Fruit fly (Drosophila melanogaster) whole organism, pupa: ENCODE results near the gene Indy-2.

ENCODE experiments used
- CG10348 ChIP-seq: fragments of 200-800 bp; sonication (Bioruptor generic); IDR thresholded peaks from 2 replicates; pipeline ENCODE4 v1.3.6; 2022; ENCODE audit warnings: missing biosample characterization, missing genetic modification characterization
- CG12605 ChIP-seq: fragments of 200-800 bp; sonication (Bioruptor generic); IDR thresholded peaks from 2 replicates; pipeline ENCODE4 v1.3.6; 2022; ENCODE audit warnings: missing biosample characterization, missing genetic modification characterization
- CG13204 ChIP-seq: fragments of 200-800 bp; sonication (Bioruptor generic); optimal IDR thresholded peaks from 2 replicates; lab custom pipeline; 2018; ENCODE audit warnings: missing biosample characterization, mild to moderate bottlenecking, missing genetic modification characterization, moderate library complexity
- CG14655 ChIP-seq: fragments of 200-800 bp; sonication (Bioruptor generic); optimal IDR thresholded peaks from 3 replicates; lab custom pipeline; 2017; ENCODE audit warnings: mild to moderate bottlenecking, missing biosample characterization, missing genetic modification reagents, missing genetic modification characterization
- CG15710 ChIP-seq: fragments of 200-800 bp; sonication (Bioruptor generic); optimal IDR thresholded peaks from 2 replicates; lab custom pipeline; 2018; ENCODE audit warnings: missing biosample characterization, mild to moderate bottlenecking, missing genetic modification characterization, moderate library complexity
- CG17806 ChIP-seq: fragments of 200-800 bp; sonication (Bioruptor generic); optimal IDR thresholded peaks from 2 replicates; lab custom pipeline; 2018; ENCODE audit warnings: missing biosample characterization, mild to moderate bottlenecking, missing genetic modification characterization, moderate library complexity
- CG32121 ChIP-seq: fragments of 200-800 bp; sonication (Bioruptor generic); IDR thresholded peaks from 2 replicates; pipeline ENCODE4 v1.3.6; 2022; ENCODE audit warnings: missing biosample characterization, missing genetic modification characterization
- CG34367 ChIP-seq: fragments of 200-800 bp; sonication (Bioruptor generic); optimal IDR thresholded peaks from 2 replicates; lab custom pipeline; 2018; ENCODE audit warnings: missing biosample characterization, mild to moderate bottlenecking, missing genetic modification characterization
- CG4496 ChIP-seq: fragments of 200-800 bp; sonication (Bioruptor generic); IDR thresholded peaks from 3 replicates; pipeline ENCODE4 v1.3.6; 2022; ENCODE audit warnings: missing biosample characterization, missing genetic modification characterization
- CG8159 ChIP-seq: fragments of 200-800 bp; sonication (Bioruptor generic); optimal IDR thresholded peaks from 3 replicates; lab custom pipeline; 2018; ENCODE audit warnings: missing biosample characterization, mild to moderate bottlenecking, missing genetic modification characterization, moderate library complexity
- CG8301 ChIP-seq: fragments of 200-800 bp; sonication (Bioruptor generic); optimal IDR thresholded peaks from 2 replicates; lab custom pipeline; 2018; ENCODE audit warnings: missing biosample characterization, mild to moderate bottlenecking, missing genetic modification characterization
- CG9948 ChIP-seq: fragments of 200-800 bp; sonication (Bioruptor generic); optimal IDR thresholded peaks from 2 replicates; lab custom pipeline; 2018; ENCODE audit warnings: missing biosample characterization, mild to moderate bottlenecking, missing genetic modification characterization, moderate library complexity
- D1 ChIP-seq: fragments of 200-800 bp; sonication (Bioruptor generic); optimal IDR thresholded peaks from 2 replicates; lab custom pipeline; 2018; ENCODE audit warnings: missing biosample characterization, mild to moderate bottlenecking, missing genetic modification characterization, moderate library complexity
- EcR ChIP-seq: fragments of 200-800 bp; sonication (Bioruptor generic); optimal IDR thresholded peaks from 3 replicates; lab custom pipeline; 2019; ENCODE audit warnings: missing biosample characterization, missing genetic modification characterization, mild to moderate bottlenecking, moderate library complexity, missing genetic modification reagents
- Ets98B ChIP-seq: fragments of 200-800 bp; sonication (Bioruptor generic); IDR thresholded peaks from 2 replicates; pipeline ENCODE4 v1.3.6; 2022; ENCODE audit warnings: missing biosample characterization, missing genetic modification characterization
- Pif1A ChIP-seq: fragments of 200-800 bp; sonication (Bioruptor generic); optimal IDR thresholded peaks from 3 replicates; lab custom pipeline; 2016; ENCODE audit warnings: missing biosample characterization, missing genetic modification characterization
- Pif1B ChIP-seq: fragments of 200-800 bp; sonication (Bioruptor generic); optimal IDR thresholded peaks from 3 replicates; lab custom pipeline; 2016; ENCODE audit warnings: missing biosample characterization, missing genetic modification characterization
- Snoo ChIP-seq: fragments of 200-800 bp; sonication (Bioruptor generic); optimal IDR thresholded peaks from 3 replicates; lab custom pipeline; 2017; ENCODE audit warnings: missing biosample characterization, mild to moderate bottlenecking, missing genetic modification characterization, inconsistent platforms
- fd96Ca ChIP-seq: fragments of 200-800 bp; sonication (Bioruptor generic); IDR thresholded peaks from 3 replicates; pipeline ENCODE4 v1.3.6; 2022; ENCODE audit warnings: missing biosample characterization, missing genetic modification characterization
- gl ChIP-seq: fragments of 200-800 bp; sonication (Bioruptor generic); optimal IDR thresholded peaks from 2 replicates; lab custom pipeline; 2018; ENCODE audit warnings: missing biosample characterization, mild to moderate bottlenecking, missing genetic modification characterization
- rn ChIP-seq: fragments of 200-800 bp; sonication (Bioruptor generic); IDR thresholded peaks from 2 replicates; pipeline ENCODE4 v1.3.6; 2022; ENCODE audit warnings: missing biosample characterization, missing genetic modification characterization

The Indy-2 gene

dm6 chr3R:20042457-20042856 lies at the start of gene Indy-2, which contains the start of gene CG33934:
Gene Indy-2 (plus strand): TSS chr3R:20042757.
Gene CG33934 (plus strand): TSS chr3R:20042757.
- no peak for TF ChIP-seq gl (tag; lab: Kevin White, UChicago)
- TF ChIP-seq, all 21 proteins: peak for 0

dm6 chr3R:19995408-19995807 lies 47.1 kb upstream of the Indy-2 start:
- TF ChIP-seq CG14655 (GFP tag; lab: Kevin White, UChicago): no peak
- no peak for TF ChIP-seq CG10348
- no peak for TF ChIP-seq fd96Ca (GFP tag; lab: Robert Waterston, UW)
- no peak for TF ChIP-seq CG32121 (GFP tag; lab: Robert Waterston, UW)
- TF ChIP-seq Snoo: no peak
- no peak for TF ChIP-seq Pif1B (GFP tag; lab: Kevin White, UChicago)
- TF ChIP-seq CG9948 (tag; lab: Kevin White, UChicago): no peak
- no peak for TF ChIP-seq rn
- TF ChIP-seq CG8159 (tag; lab: Kevin White, UChicago): no peak
- no peak for TF ChIP-seq CG12605 (GFP tag; lab: Robert Waterston, UW)
- no peak for TF ChIP-seq CG15710 (tag; lab: Kevin White, UChicago)
- no peak for TF ChIP-seq EcR (GFP tag; lab: Kevin White, UChicago)
- TF ChIP-seq, all 21 proteins: peak for 0

DNA sequence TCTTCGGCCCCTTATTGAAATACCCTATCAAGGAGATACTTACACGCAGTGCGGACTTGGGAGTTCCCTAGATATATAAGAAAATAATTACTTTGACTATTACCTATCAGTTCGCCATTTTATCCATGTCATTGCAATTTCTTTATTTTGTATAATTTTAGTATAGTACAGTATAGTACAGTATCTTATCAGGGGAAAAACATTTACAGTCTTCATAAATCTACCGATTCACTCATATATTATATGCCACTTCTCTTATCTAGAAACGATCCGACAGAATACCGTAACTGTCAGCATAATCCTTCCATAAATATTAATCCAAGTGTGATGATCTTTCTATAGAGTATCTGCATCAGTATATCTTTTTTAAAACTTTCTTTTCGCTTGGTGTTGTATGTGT lies 46.1 kb upstream of the Indy-2 start:
- TF ChIP-seq CG15710 (tag; lab: Kevin White, UChicago) (no peak), CG32121 (GFP tag; lab: Robert Waterston, UW) (peak; percentile 36; the same call in 1 of the 2 replicates), CG8301 (tag; lab: Kevin White, UChicago) (peak; percentile 60), CG4496 (GFP tag; lab: Robert Waterston, UW) (peak; percentile 30; the same call in 1 of the 3 replicates), CG10348 (no peak), CG8159 (tag; lab: Kevin White, UChicago) (peak; percentile 9), Ets98B (GFP tag; lab: Robert Waterston, UW) (no peak), CG13204 (GFP tag; lab: Kevin White, UChicago) (no peak), fd96Ca (GFP tag; lab: Robert Waterston, UW) (no peak), Pif1A (GFP tag; lab: Kevin White, UChicago) (peak; percentile 33), Pif1B (GFP tag; lab: Kevin White, UChicago) (no peak), CG14655 (GFP tag; lab: Kevin White, UChicago) (peak; percentile 69)

DNA sequence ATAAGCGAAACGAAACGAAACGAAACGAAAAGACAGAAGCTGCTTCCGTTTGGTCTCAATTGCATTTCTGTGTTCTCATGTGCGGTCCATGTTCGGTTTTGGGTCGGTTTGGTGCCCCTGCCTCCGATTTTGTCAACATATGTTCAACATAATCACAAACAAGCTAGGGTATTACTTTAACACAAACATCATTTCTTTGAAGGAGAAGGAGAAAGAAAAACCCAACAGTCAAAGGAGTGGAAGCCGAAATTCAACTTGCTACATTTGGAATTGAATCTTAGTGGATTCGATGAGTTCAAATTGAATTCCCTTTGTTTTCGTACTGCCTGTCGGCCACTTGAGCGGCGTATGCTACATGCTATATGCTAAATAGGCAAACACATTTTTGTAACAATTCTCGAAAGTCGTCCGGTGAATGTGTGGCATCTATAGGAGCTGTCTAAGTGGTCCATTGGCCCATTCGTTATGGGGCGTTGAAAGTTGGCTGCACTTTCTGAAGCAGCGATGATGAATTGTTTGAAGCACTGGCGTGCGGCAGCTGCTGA lies 45.0 kb upstream of the Indy-2 start:
- no peak for TF ChIP-seq Snoo
- TF ChIP-seq CG32121 (GFP tag; lab: Robert Waterston, UW): no peak
- TF ChIP-seq CG15710 (tag; lab: Kevin White, UChicago): no peak
- TF ChIP-seq CG10348: no peak
- no peak for TF ChIP-seq fd96Ca (GFP tag; lab: Robert Waterston, UW)
- TF ChIP-seq gl (tag; lab: Kevin White, UChicago): no peak
- TF ChIP-seq EcR (GFP tag; lab: Kevin White, UChicago): no peak
- TF ChIP-seq CG4496 (GFP tag; lab: Robert Waterston, UW): no peak
- no peak for TF ChIP-seq Pif1A (GFP tag; lab: Kevin White, UChicago)
- TF ChIP-seq CG17806 (tag; lab: Kevin White, UChicago): no peak
- no peak for TF ChIP-seq CG13204 (GFP tag; lab: Kevin White, UChicago)
- TF ChIP-seq CG14655 (GFP tag; lab: Kevin White, UChicago): no peak
- no peak for TF ChIP-seq CG34367 (tag; lab: Kevin White, UChicago)
- TF ChIP-seq Ets98B (GFP tag; lab: Robert Waterston, UW): no peak
- no peak for TF ChIP-seq CG12605 (GFP tag; lab: Robert Waterston, UW)
- TF ChIP-seq rn: no peak
- no peak for TF ChIP-seq CG8159 (tag; lab: Kevin White, UChicago)

dm6 chr3R:19998418-19998817 lies 44.1 kb upstream of the Indy-2 start:
- TF ChIP-seq CG9948 (tag; lab: Kevin White, UChicago) (peak; percentile 66), CG8301 (tag; lab: Kevin White, UChicago) (peak; percentile 72), CG13204 (GFP tag; lab: Kevin White, UChicago) (peak; percentile 23), CG8159 (tag; lab: Kevin White, UChicago) (peak; percentile 63), CG34367 (tag; lab: Kevin White, UChicago) (peak; percentile 72), CG15710 (tag; lab: Kevin White, UChicago) (peak; percentile 69), fd96Ca (GFP tag; lab: Robert Waterston, UW) (peak; percentile 83; the same call in 2 of the 3 replicates), Snoo (peak; percentile 23), CG12605 (GFP tag; lab: Robert Waterston, UW) (peak; percentile 54), Pif1A (GFP tag; lab: Kevin White, UChicago) (peak; percentile 69), CG4496 (GFP tag; lab: Robert Waterston, UW) (peak; percentile 89), D1 (tag; lab: Kevin White, UChicago) (no peak), CG14655 (GFP tag; lab: Kevin White, UChicago) (peak; percentile 80), CG17806 (tag; lab: Kevin White, UChicago) (peak; percentile 72), EcR (GFP tag; lab: Kevin White, UChicago) (no peak), rn (0 out of 2 replicates have a peak, but pooled peaks have one; percentile 30), Pif1B (GFP tag; lab: Kevin White, UChicago) (peak; percentile 49), gl (tag; lab: Kevin White, UChicago) (peak; percentile 29), CG10348 (no peak), CG32121 (GFP tag; lab: Robert Waterston, UW) (peak; percentile 47; the same call in 1 of the 2 replicates), Ets98B (GFP tag; lab: Robert Waterston, UW) (peak; percentile 71)
